Fruit fly (Drosophila melanogaster) whole organism, adult: Measurements from ENCODE around the gene CG13829.

Source experiments
- CG11617 ChIP-seq: fragments of 200-800 bp; sonication (Bioruptor generic); optimal IDR thresholded peaks from 2 replicates; lab custom pipeline; 2017; ENCODE audit warnings: mild to moderate bottlenecking, missing biosample characterization, missing genetic modification reagents, missing genetic modification characterization
- CG12768 ChIP-seq: fragments of 200-800 bp; sonication (Bioruptor generic); optimal IDR thresholded peaks from 2 replicates; lab custom pipeline; 2017; ENCODE audit warnings: missing biosample characterization, missing genetic modification characterization, mild to moderate bottlenecking, moderate library complexity, missing genetic modification reagents
- CG14711 ChIP-seq: fragments of 200-800 bp; sonication (Bioruptor generic); optimal IDR thresholded peaks from 2 replicates; lab custom pipeline; 2018; ENCODE audit warnings: missing biosample characterization, mild to moderate bottlenecking, missing genetic modification characterization, moderate library complexity
- CG1620 ChIP-seq: fragments of 200-800 bp; sonication (Bioruptor generic); optimal IDR thresholded peaks from 2 replicates; lab custom pipeline; 2016; ENCODE audit warnings: missing biosample characterization, missing genetic modification characterization
- CG33017 ChIP-seq: fragments of 200-800 bp; sonication (Bioruptor generic); optimal IDR thresholded peaks from 2 replicates; lab custom pipeline; 2018; ENCODE audit warnings: missing biosample characterization, mild to moderate bottlenecking, missing genetic modification characterization, moderate library complexity
- CG5204 ChIP-seq: fragments of 200-800 bp; sonication (Bioruptor generic); optimal IDR thresholded peaks from 2 replicates; lab custom pipeline; 2016; ENCODE audit warnings: missing biosample characterization, missing genetic modification characterization
- CG7045 ChIP-seq: fragments of 200-800 bp; sonication (Bioruptor generic); optimal IDR thresholded peaks from 2 replicates; lab custom pipeline; 2017; ENCODE audit warnings: missing biosample characterization, mild to moderate bottlenecking, missing genetic modification characterization
- CG7101 ChIP-seq: fragments of 200-800 bp; sonication (Bioruptor generic); optimal IDR thresholded peaks from 2 replicates; lab custom pipeline; 2018; ENCODE audit warnings: missing biosample characterization, mild to moderate bottlenecking, missing genetic modification characterization, moderate library complexity
- Clk ChIP-seq: fragments of 200-800 bp; sonication (Bioruptor generic); optimal IDR thresholded peaks from 2 replicates; lab custom pipeline; 2017; ENCODE audit warnings: missing biosample characterization, missing genetic modification characterization
- Crg-1 ChIP-seq: fragments of 200-800 bp; sonication (Bioruptor generic); optimal IDR thresholded peaks from 2 replicates; lab custom pipeline; 2016; ENCODE audit warnings: missing biosample characterization, missing genetic modification characterization
- Hr96 ChIP-seq: fragments of 200-800 bp; sonication (Bioruptor generic); optimal IDR thresholded peaks from 2 replicates; lab custom pipeline; 2016; ENCODE audit warnings: missing biosample characterization, missing genetic modification characterization
- Mnt ChIP-seq: fragments of 200-800 bp; sonication (Bioruptor generic); optimal IDR thresholded peaks from 2 replicates; lab custom pipeline; 2016; ENCODE audit warnings: missing biosample characterization, mild to moderate bottlenecking, missing genetic modification characterization
- bab1 ChIP-seq: fragments of 200-800 bp; sonication (Bioruptor generic); optimal IDR thresholded peaks from 3 replicates; lab custom pipeline; 2019; ENCODE audit warnings: missing biosample characterization, mild to moderate bottlenecking, missing genetic modification characterization, moderate library complexity
- cic ChIP-seq: fragments of 200-800 bp; sonication (Bioruptor generic); optimal IDR thresholded peaks from 2 replicates; lab custom pipeline; 2017; ENCODE audit warnings: missing biosample characterization, mild to moderate bottlenecking, missing genetic modification characterization, moderate library complexity
- cnc ChIP-seq, 2 experiments: fragments of >200 bp; optimal IDR thresholded peaks; 2 replicates each; lab custom pipeline; 2017
- kay ChIP-seq: fragments of 200-800 bp; sonication (Bioruptor generic); peaks from one replicate; lab custom pipeline; 2016; ENCODE audit warnings: missing biosample characterization, missing genetic modification characterization, borderline replicate concordance
- ovo ChIP-seq: fragments of 200-800 bp; sonication (Bioruptor generic); optimal IDR thresholded peaks from 2 replicates; lab custom pipeline; 2016; ENCODE audit warnings: missing biosample characterization, missing genetic modification characterization
- pad ChIP-seq: fragments of 200-800 bp; sonication (Bioruptor generic); optimal IDR thresholded peaks from 3 replicates; lab custom pipeline; 2017; ENCODE audit warnings: missing biosample characterization, missing genetic modification characterization, mild to moderate bottlenecking, moderate library complexity, missing genetic modification reagents
- tj ChIP-seq: fragments of 200-800 bp; sonication (Bioruptor generic); optimal IDR thresholded peaks from 3 replicates; lab custom pipeline; 2017; ENCODE audit warnings: missing biosample characterization, mild to moderate bottlenecking, missing genetic modification characterization, moderate library complexity
- toe ChIP-seq: fragments of 200-800 bp; sonication (Bioruptor generic); optimal IDR thresholded peaks from 2 replicates; lab custom pipeline; 2016; ENCODE audit warnings: missing biosample characterization, missing genetic modification characterization

CG13829 gene

dm6 chr3R:23138992-23139633 is 22.0 kb downstream of the CG13829 start:
- TF ChIP-seq toe (GFP tag; lab: Kevin White, UChicago) (no peak), CG12768 (GFP tag; lab: Kevin White, UChicago) (peak; percentile 69), cic (GFP tag; lab: Kevin White, UChicago) (peak; percentile 71)

- TF ChIP-seq CG7045 (GFP tag; lab: Kevin White, UChicago) (no peak), CG7101 (tag; lab: Kevin White, UChicago) (no peak), CG5204 (GFP tag; lab: Kevin White, UChicago) (no peak), CG12768 (GFP tag; lab: Kevin White, UChicago) (no peak), ovo (GFP tag; lab: Kevin White, UChicago) (no peak), Crg-1 (GFP tag; lab: Kevin White, UChicago) (no peak), CG1620 (GFP tag; lab: Kevin White, UChicago) (no peak)
These were observed 22.7 kb downstream of the CG13829 start for dm6 chr3R:23138439-23138838.

dm6 chr3R:23134690-23135089 is 26.4 kb downstream of the CG13829 start:
- TF ChIP-seq CG5204 (GFP tag; lab: Kevin White, UChicago) (no peak), cnc (optimal IDR thresholded peaks at IDR 0.05; lab: Kevin White, UChicago) (no peak), CG1620 (GFP tag; lab: Kevin White, UChicago) (no peak)

dm6 chr3R:23133301-23133828 is 27.8 kb downstream of the CG13829 start:
- TF ChIP-seq Hr96 (no peak), kay (no peak), Clk (no peak), toe (GFP tag; lab: Kevin White, UChicago) (no peak), Mnt (GFP tag; lab: Kevin White, UChicago) (no peak), CG7045 (GFP tag; lab: Kevin White, UChicago) (no peak), tj (GFP tag; lab: Kevin White, UChicago) (no peak), Crg-1 (GFP tag; lab: Kevin White, UChicago) (no peak), ovo (GFP tag; lab: Kevin White, UChicago) (no peak), CG7101 (tag; lab: Kevin White, UChicago) (no peak), CG1620 (GFP tag; lab: Kevin White, UChicago) (no peak), cic (GFP tag; lab: Kevin White, UChicago) (no peak), CG33017 (no peak), CG11617 (GFP tag; lab: Kevin White, UChicago) (no peak), cnc (optimal IDR thresholded peaks at IDR 0.05; lab: Kevin White, UChicago) (no peak), CG5204 (GFP tag; lab: Kevin White, UChicago) (no peak), pad (GFP tag; lab: Kevin White, UChicago) (no peak)

- TF ChIP-seq tj (GFP tag; lab: Kevin White, UChicago) (no peak), Clk (no peak), Hr96 (no peak)
These were observed 28.8 kb downstream of the CG13829 start for dm6 chr3R:23132299-23132698.

- TF ChIP-seq CG1620 (GFP tag; lab: Kevin White, UChicago) (no peak), pad (GFP tag; lab: Kevin White, UChicago) (no peak), Mnt (GFP tag; lab: Kevin White, UChicago) (no peak), Hr96 (no peak), kay (no peak), Crg-1 (GFP tag; lab: Kevin White, UChicago) (no peak), CG7045 (GFP tag; lab: Kevin White, UChicago) (no peak), CG7101 (tag; lab: Kevin White, UChicago) (no peak), Clk (no peak), CG5204 (GFP tag; lab: Kevin White, UChicago) (no peak), CG12768 (GFP tag; lab: Kevin White, UChicago) (no peak), ovo (GFP tag; lab: Kevin White, UChicago) (no peak), CG11617 (GFP tag; lab: Kevin White, UChicago) (no peak), toe (GFP tag; lab: Kevin White, UChicago) (no peak), CG14711 (tag; lab: Kevin White, UChicago) (no peak), CG33017 (no peak), cnc (optimal IDR thresholded peaks at IDR 0.05; lab: Kevin White, UChicago) (no peak), tj (GFP tag; lab: Kevin White, UChicago) (no peak), bab1 (no peak)
These were observed 29.7 kb downstream of the CG13829 start for dm6 chr3R:23131341-23131884.

dm6 chr3R:23130884-23131283 is 30.3 kb downstream of the CG13829 start:
- no peak for TF ChIP-seq CG7045 (GFP tag; lab: Kevin White, UChicago)
- TF ChIP-seq Crg-1 (GFP tag; lab: Kevin White, UChicago): no peak
- no peak for TF ChIP-seq Hr96
- TF ChIP-seq Mnt (GFP tag; lab: Kevin White, UChicago): no peak
- no peak for TF ChIP-seq ovo (GFP tag; lab: Kevin White, UChicago)
- no peak for TF ChIP-seq kay
- TF ChIP-seq CG12768 (GFP tag; lab: Kevin White, UChicago): no peak
